Worm (Caenorhabditis elegans): ENCODE measurements around the gene B0334.4.

Gene B0334.4

DNA sequence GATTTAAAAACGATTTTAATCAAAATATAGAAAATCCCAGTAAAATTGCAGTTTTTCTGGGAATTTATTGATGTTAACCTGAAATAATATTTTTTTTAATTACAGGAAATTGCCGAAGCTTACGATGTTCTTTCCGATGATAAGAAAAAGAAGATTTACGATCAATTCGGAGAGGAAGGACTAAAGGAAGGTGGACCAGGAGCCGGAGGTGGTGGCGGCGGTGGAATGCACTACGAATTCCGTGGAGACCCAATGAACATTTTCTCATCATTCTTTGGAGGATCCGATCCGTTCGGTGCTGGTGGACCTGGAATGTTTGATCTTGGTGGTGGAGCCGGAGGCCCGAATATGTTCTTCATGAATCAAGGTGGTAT lies 50.4 kb downstream of the B0334.4 start:
- TF ChIP-seq dmd-4 (tag; optimal IDR thresholded peaks at IDR 0.05) (no peak), ztf-4 (tag; optimal IDR thresholded peaks at IDR 0.05) (no peak), fos-1 (tag; optimal IDR thresholded peaks at IDR 0.05) (no peak), blmp-1 (tag; optimal IDR thresholded peaks at IDR 0.05; ENCODE audit: insufficient read depth) (no peak), nhr-25 (tag; optimal IDR thresholded peaks at IDR 0.05) (no peak), ztf-11 (tag; optimal IDR thresholded peaks at IDR 0.05) (no peak), peb-1 (tag; optimal IDR thresholded peaks at IDR 0.05) (no peak), nhr-237 (tag; optimal IDR thresholded peaks at IDR 0.05) (no peak), ceh-82 (tag; optimal IDR thresholded peaks at IDR 0.05) (no peak), ceh-16 (tag; optimal IDR thresholded peaks at IDR 0.05) (no peak), mbf-1 (tag; optimal IDR thresholded peaks at IDR 0.05) (no peak), egl-27 (tag; optimal IDR thresholded peaks at IDR 0.05) (no peak), alr-1 (tag; optimal IDR thresholded peaks at IDR 0.05) (no peak)

All from whole organism, L2 larva.